Fruit fly (Drosophila melanogaster) whole organism, embryonic: ENCODE results near the gene CG1024.

Experiments used
- Ada2b ChIP-seq: fragments of 200-800 bp; sonication (Bioruptor generic); IDR thresholded peaks from 2 replicates; pipeline ENCODE4 v1.3.6; 2022; ENCODE audit warnings: missing biosample characterization, missing genetic modification characterization
- B-H1 ChIP-seq: fragments of 200-800 bp; sonication (Bioruptor generic); IDR thresholded peaks from 3 replicates; pipeline ENCODE4 v1.3.6; 2022; ENCODE audit warnings: missing biosample characterization, missing genetic modification characterization
- CG10274 ChIP-seq: fragments of 200-800 bp; sonication (Bioruptor generic); optimal IDR thresholded peaks from 3 replicates; lab custom pipeline; 2017; ENCODE audit warnings: missing biosample characterization, mild to moderate bottlenecking, missing genetic modification characterization
- CG10979 ChIP-seq: fragments of 200-800 bp; sonication (Bioruptor generic); optimal IDR thresholded peaks from 2 replicates; lab custom pipeline; 2018; ENCODE audit warnings: missing biosample characterization, mild to moderate bottlenecking, missing genetic modification characterization, moderate library complexity
- CG11504 ChIP-seq: fragments of 200-800 bp; sonication (Bioruptor generic); optimal IDR thresholded peaks from 3 replicates; lab custom pipeline; 2019; ENCODE audit warnings: missing biosample characterization, mild to moderate bottlenecking, missing genetic modification characterization, moderate library complexity
- CG11723 ChIP-seq: fragments of 200-800 bp; sonication (Bioruptor generic); optimal IDR thresholded peaks from 2 replicates; lab custom pipeline; 2017; ENCODE audit warnings: missing biosample characterization, mild to moderate bottlenecking, missing genetic modification characterization
- CG12155 ChIP-seq: fragments of 200-800 bp; sonication (Bioruptor generic); optimal IDR thresholded peaks from 3 replicates; lab custom pipeline; 2016; ENCODE audit warnings: missing biosample characterization, missing genetic modification characterization
- CG12236 ChIP-seq: fragments of 200-800 bp; sonication (Bioruptor generic); optimal IDR thresholded peaks from 2 replicates; lab custom pipeline; 2016; ENCODE audit warnings: missing biosample characterization, missing genetic modification characterization
- CG13424 ChIP-seq: fragments of 200-800 bp; sonication (Bioruptor generic); optimal IDR thresholded peaks from 2 replicates; lab custom pipeline; 2019; ENCODE audit warnings: missing biosample characterization, mild to moderate bottlenecking, missing genetic modification characterization, moderate library complexity
- CG15514 ChIP-seq: fragments of 200-800 bp; sonication (Bioruptor generic); optimal IDR thresholded peaks from 3 replicates; lab custom pipeline; 2017; ENCODE audit warnings: missing biosample characterization, missing genetic modification characterization, mild to moderate bottlenecking, moderate library complexity, missing genetic modification reagents
- CG17568 ChIP-seq: fragments of 200-800 bp; sonication (Bioruptor generic); optimal IDR thresholded peaks from 2 replicates; lab custom pipeline; 2018; ENCODE audit warnings: missing biosample characterization, mild to moderate bottlenecking, missing genetic modification characterization, moderate library complexity
- CG17912 ChIP-seq: fragments of 200-800 bp; sonication (Bioruptor generic); optimal IDR thresholded peaks from 2 replicates; lab custom pipeline; 2018; ENCODE audit warnings: missing biosample characterization, mild to moderate bottlenecking, missing genetic modification characterization
- CG2202 ChIP-seq: fragments of 200-800 bp; sonication (Bioruptor generic); optimal IDR thresholded peaks from 2 replicates; lab custom pipeline; 2018; ENCODE audit warnings: missing biosample characterization, mild to moderate bottlenecking, missing genetic modification characterization
- CG31224 ChIP-seq: fragments of 200-800 bp; sonication (Bioruptor generic); IDR thresholded peaks from 2 replicates; pipeline ENCODE4 v1.3.6; 2022; ENCODE audit warnings: missing biosample characterization, missing genetic modification characterization
- CG32767 ChIP-seq: fragments of 200-800 bp; sonication (Bioruptor generic); IDR thresholded peaks from 2 replicates; pipeline ENCODE4 v1.3.6; 2022; ENCODE audit warnings: missing biosample characterization, missing genetic modification characterization
- CG4730 ChIP-seq: fragments of 200-800 bp; sonication (Bioruptor generic); IDR thresholded peaks from 2 replicates; pipeline ENCODE4 v1.3.6; 2022; ENCODE audit warnings: missing biosample characterization, missing genetic modification characterization
- CG6765 ChIP-seq: fragments of 200-800 bp; sonication (Bioruptor generic); optimal IDR thresholded peaks from 3 replicates; lab custom pipeline; 2017; ENCODE audit warnings: missing biosample characterization, mild to moderate bottlenecking, missing genetic modification characterization
- CG8944 ChIP-seq: fragments of 200-800 bp; sonication (Bioruptor generic); optimal IDR thresholded peaks from 3 replicates; lab custom pipeline; 2016; ENCODE audit warnings: missing biosample characterization, missing genetic modification characterization
- CG9932 ChIP-seq: fragments of 200-800 bp; sonication (Bioruptor generic); IDR thresholded peaks from 2 replicates; pipeline ENCODE4 v1.3.6; 2022; ENCODE audit warnings: missing biosample characterization, missing genetic modification characterization
- Dip2 ChIP-seq: fragments of 200-800 bp; sonication (Bioruptor generic); IDR thresholded peaks from 2 replicates; pipeline ENCODE4 v1.3.6; 2022; ENCODE audit warnings: missing biosample characterization, missing genetic modification characterization
- ERR ChIP-seq: fragments of 200-800 bp; sonication (Bioruptor generic); optimal IDR thresholded peaks from 2 replicates; lab custom pipeline; 2016; ENCODE audit warnings: missing biosample characterization, missing genetic modification characterization
- Gug ChIP-seq: fragments of 200-800 bp; sonication (Bioruptor generic); IDR thresholded peaks from 4 replicates; pipeline ENCODE4 v1.3.6; 2022; ENCODE audit warnings: missing biosample characterization, missing genetic modification characterization
- HLH3B ChIP-seq: fragments of 200-800 bp; sonication (Bioruptor generic); IDR thresholded peaks from 2 replicates; pipeline ENCODE4 v1.3.6; 2022; ENCODE audit warnings: missing biosample characterization, missing genetic modification characterization
- Nf-YA ChIP-seq: fragments of 200-800 bp; sonication (Bioruptor generic); IDR thresholded peaks from 2 replicates; pipeline ENCODE4 v1.3.6; 2022; ENCODE audit warnings: missing biosample characterization, missing genetic modification characterization
- Nf-YB ChIP-seq: fragments of 200-800 bp; sonication (Bioruptor generic); optimal IDR thresholded peaks from 3 replicates; lab custom pipeline; 2019; ENCODE audit warnings: missing biosample characterization, mild to moderate bottlenecking, missing genetic modification characterization, moderate library complexity
- Rfx ChIP-seq: fragments of 200-800 bp; sonication (Bioruptor generic); IDR thresholded peaks from 2 replicates; pipeline ENCODE4 v1.3.6; 2022; ENCODE audit warnings: missing biosample characterization, missing genetic modification characterization
- Stat92E ChIP-seq, 3 experiments: fragments of >200 bp in 2 of 3; fragments of 200-800 bp in 1 of 3; sonication (Bioruptor generic) in 1 of 3; optimal IDR thresholded peaks; 2 replicates each; lab custom pipeline; 2017 to 2019; ENCODE audit warnings: missing biosample characterization in 3 of 3, missing genetic modification characterization in 3 of 3, mild to moderate bottlenecking in 1 of 3, moderate library complexity in 1 of 3
- YL-1 ChIP-seq: fragments of 200-800 bp; sonication (Bioruptor generic); optimal IDR thresholded peaks from 3 replicates; lab custom pipeline; 2017; ENCODE audit warnings: missing biosample characterization, mild to moderate bottlenecking, missing genetic modification characterization
- bcd ChIP-seq: fragments of 200-800 bp; sonication (Bioruptor generic); optimal IDR thresholded peaks from 2 replicates; lab custom pipeline; 2017; ENCODE audit warnings: missing biosample characterization, mild to moderate bottlenecking, missing genetic modification characterization
- chm ChIP-seq: fragments of 200-800 bp; sonication (Bioruptor generic); IDR thresholded peaks from 2 replicates; pipeline ENCODE4 v1.3.6; 2022; ENCODE audit warnings: missing biosample characterization, missing genetic modification characterization
- fd102C ChIP-seq: fragments of 200-800 bp; sonication (Bioruptor generic); optimal IDR thresholded peaks from 2 replicates; lab custom pipeline; 2018; ENCODE audit warnings: missing biosample characterization, mild to moderate bottlenecking, missing genetic modification characterization, moderate library complexity
- fd96Cb ChIP-seq: fragments of 200-800 bp; sonication (Bioruptor generic); optimal IDR thresholded peaks from 2 replicates; lab custom pipeline; 2018; ENCODE audit warnings: missing biosample characterization, mild to moderate bottlenecking, missing genetic modification characterization, moderate library complexity
- grau ChIP-seq: fragments of 200-800 bp; optimal IDR thresholded peaks from 3 replicates; lab custom pipeline; 2019; ENCODE audit warnings: missing biosample characterization, mild to moderate bottlenecking, missing genetic modification characterization, moderate library complexity
- ham ChIP-seq: fragments of 200-800 bp; sonication (Bioruptor generic); IDR thresholded peaks from 2 replicates; pipeline ENCODE4 v1.3.6; 2022; ENCODE audit warnings: missing biosample characterization, missing genetic modification characterization
- her ChIP-seq: fragments of 200-800 bp; sonication (Bioruptor generic); optimal IDR thresholded peaks from 2 replicates; lab custom pipeline; 2016; ENCODE audit warnings: missing biosample characterization, missing genetic modification characterization
- hkb ChIP-seq, 2 experiments: fragments of 200-800 bp in 1 of 2; fragments of >200 bp in 1 of 2; sonication (Bioruptor generic) in 1 of 2; IDR thresholded peaks in 1 of 2; optimal IDR thresholded peaks in 1 of 2; 2 replicates each; pipeline versions ENCODE4 v1.3.6 to Lab custom; 2017 to 2022; ENCODE audit warnings: missing biosample characterization in 1 of 2, missing genetic modification characterization in 1 of 2
- mld ChIP-seq: fragments of 200-800 bp; sonication (Bioruptor generic); IDR thresholded peaks from 3 replicates; pipeline ENCODE4 v1.3.6; 2022; ENCODE audit warnings: missing biosample characterization, missing genetic modification characterization; ENCODE audit not compliant: partially characterized antibody
- p53 ChIP-seq: fragments of 200-800 bp; sonication (Bioruptor generic); optimal IDR thresholded peaks from 2 replicates; lab custom pipeline; 2016; ENCODE audit warnings: missing biosample characterization, missing genetic modification characterization
- peb ChIP-seq: fragments of 200-800 bp; sonication (Bioruptor generic); IDR thresholded peaks from 2 replicates; pipeline ENCODE4 v1.3.6; 2022; ENCODE audit warnings: missing biosample characterization, missing genetic modification characterization
- scrt ChIP-seq: fragments of 200-800 bp; sonication (Bioruptor generic); optimal IDR thresholded peaks from 2 replicates; lab custom pipeline; 2018; ENCODE audit warnings: missing biosample characterization, mild to moderate bottlenecking, missing genetic modification characterization, moderate library complexity
- sens ChIP-seq: fragments of 200-800 bp; sonication (Bioruptor generic); peaks from one replicate; lab custom pipeline; 2016; ENCODE audit warnings: missing biosample characterization, missing genetic modification characterization
- sim ChIP-seq: fragments of 200-800 bp; sonication (Bioruptor generic); IDR thresholded peaks from 2 replicates; pipeline ENCODE4 v1.3.6; 2022; ENCODE audit warnings: missing biosample characterization, missing genetic modification characterization
- slp2 ChIP-seq: fragments of 200-800 bp; sonication (Bioruptor generic); optimal IDR thresholded peaks from 2 replicates; lab custom pipeline; 2016; ENCODE audit warnings: missing biosample characterization, missing genetic modification characterization
- tio ChIP-seq: fragments of 200-800 bp; sonication (Bioruptor generic); optimal IDR thresholded peaks from 2 replicates; lab custom pipeline; 2017; ENCODE audit warnings: missing biosample characterization, missing genetic modification characterization, inconsistent platforms
- tll ChIP-seq, 2 experiments: fragments of 200-800 bp in 1 of 2; fragments of >200 bp in 1 of 2; sonication (Bioruptor generic) in 1 of 2; optimal IDR thresholded peaks; 2 replicates each; lab custom pipeline; 2017 to 2019; ENCODE audit warnings: missing biosample characterization in 2 of 2, missing genetic modification characterization in 2 of 2, mild to moderate bottlenecking in 1 of 2, moderate library complexity in 1 of 2
- trh ChIP-seq: fragments of 200-800 bp; sonication (Bioruptor generic); optimal IDR thresholded peaks from 2 replicates; lab custom pipeline; 2016; ENCODE audit warnings: missing biosample characterization, missing genetic modification characterization
- usp ChIP-seq: fragments of >200 bp; optimal IDR thresholded peaks from 2 replicates; lab custom pipeline; 2017; ENCODE audit warnings: missing biosample characterization, missing genetic modification characterization
- vnd ChIP-seq: fragments of 200-800 bp; sonication (Bioruptor generic); IDR thresholded peaks from 3 replicates; pipeline ENCODE4 v1.3.6; 2022; ENCODE audit warnings: missing biosample characterization, missing genetic modification characterization; ENCODE audit not compliant: partially characterized antibody
- zfh1 ChIP-seq: fragments of 200-800 bp; sonication (Bioruptor generic); IDR thresholded peaks from 3 replicates; pipeline ENCODE4 v1.3.6; 2022; ENCODE audit warnings: missing biosample characterization, missing genetic modification characterization

The CG1024 gene

DNA sequence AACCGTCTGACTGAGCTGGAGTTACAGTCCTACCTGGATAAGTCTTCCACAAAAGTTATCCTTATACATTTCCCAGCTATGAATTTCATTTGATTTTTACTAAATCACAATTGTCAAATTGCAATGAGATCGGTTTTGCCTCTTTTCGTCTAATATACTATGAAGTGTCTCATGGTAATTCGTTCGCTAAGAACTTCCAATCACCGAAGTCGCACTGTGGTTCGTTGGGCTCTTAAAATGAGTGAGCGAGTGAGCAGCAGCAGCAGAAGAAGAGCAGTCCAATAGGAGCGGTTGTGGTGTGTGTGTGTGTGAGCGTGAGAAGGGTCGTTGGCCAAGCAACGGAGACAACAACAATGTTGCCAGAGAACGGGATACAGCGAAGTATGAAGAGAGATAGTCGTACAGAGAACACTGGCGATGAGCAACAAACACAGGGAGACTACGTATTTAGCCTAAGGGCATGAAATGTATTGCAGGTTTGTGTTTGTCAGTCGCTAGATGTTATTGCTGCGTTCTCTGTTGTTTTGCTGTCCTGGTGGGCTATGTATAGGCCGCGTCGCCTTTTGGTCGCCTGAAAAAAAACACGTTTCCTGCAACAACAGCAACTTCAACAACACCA lies 44.0 kb upstream of the CG1024 start (continued):
- peak in 1 of 3 experiments; percentile 87 for TF ChIP-seq Stat92E (GFP tag; optimal IDR thresholded peaks at IDR 0.05; lab: Kevin White, UChicago)
- peak; percentile 93 for TF ChIP-seq chm
- peak; percentile 76 for TF ChIP-seq CG6765 (GFP tag; lab: Kevin White, UChicago)
- TF ChIP-seq CG10274 (GFP tag; lab: Kevin White, UChicago) = peak; percentile 66
- TF ChIP-seq Nf-YB (GFP tag; lab: Kevin White, UChicago) = peak; percentile 90
- peak; percentile 74; the same call in 1 of the 2 replicates for TF ChIP-seq sim
- peak; percentile 91 for TF ChIP-seq CG10979
- TF ChIP-seq bcd (GFP tag; lab: Kevin White, UChicago) = peak; percentile 91
- peak; percentile 92 for TF ChIP-seq CG13424
- TF ChIP-seq tio (GFP tag; lab: Kevin White, UChicago) = peak; percentile 79
- TF ChIP-seq Dip2 (GFP tag; lab: Robert Waterston, UW) = no peak; the same call in 1 of the 2 replicates
- TF ChIP-seq usp = no peak
- peak; percentile 91 for TF ChIP-seq HLH3B (GFP tag; lab: Robert Waterston, UW)
- TF ChIP-seq B-H1 = peak; percentile 79
- no peak; the same call in 2 of the 3 replicates for TF ChIP-seq mld (GFP tag; lab: Robert Waterston, UW)
- peak; percentile 78 for TF ChIP-seq Nf-YA (GFP tag; lab: Robert Waterston, UW)
- peak; percentile 87 for TF ChIP-seq CG17568 (GFP tag; lab: Kevin White, UChicago)
- TF ChIP-seq fd96Cb = peak; percentile 88
- TF ChIP-seq peb (GFP tag; lab: Robert Waterston, UW) = peak; percentile 88
- peak; percentile 83 for TF ChIP-seq CG32767
- no peak for TF ChIP-seq CG17912
- peak; percentile 89 for TF ChIP-seq CG11504 (tag; lab: Kevin White, UChicago)
- peak; percentile 89 for TF ChIP-seq CG9932 (GFP tag; lab: Robert Waterston, UW)
- peak; percentile 78 for TF ChIP-seq CG2202 (tag; lab: Kevin White, UChicago)
- TF ChIP-seq Ada2b = peak; percentile 89
- TF ChIP-seq hkb (optimal IDR thresholded peaks at IDR 0.05; lab: Kevin White, UChicago) = no peak
- peak; percentile 94 for TF ChIP-seq hkb (GFP tag; IDR thresholded peaks at IDR 0.05; lab: Robert Waterston, UW)
- TF ChIP-seq slp2 (GFP tag; lab: Kevin White, UChicago) = peak; percentile 87
- TF ChIP-seq CG4730 = peak; percentile 85
- TF ChIP-seq Rfx = peak; percentile 93
- TF ChIP-seq fd102C (GFP tag; lab: Kevin White, UChicago) = peak; percentile 69
- peak; percentile 91 for TF ChIP-seq ERR
- no peak for TF ChIP-seq vnd (GFP tag; lab: Robert Waterston, UW)
- TF ChIP-seq tll (GFP tag; optimal IDR thresholded peaks at IDR 0.05; lab: Kevin White, UChicago) = peak; percentile 10 to 36
- TF ChIP-seq trh (GFP tag; lab: Kevin White, UChicago) = peak; percentile 70
- TF ChIP-seq CG15514 = peak; percentile 84
- TF ChIP-seq Gug (GFP tag; lab: Robert Waterston, UW) = peak; percentile 89
- TF ChIP-seq scrt = peak; percentile 86
- TF ChIP-seq YL-1 (GFP tag; lab: Kevin White, UChicago) = peak; percentile 50
- TF ChIP-seq her (GFP tag; lab: Kevin White, UChicago) = peak; percentile 92
- TF ChIP-seq CG12236 (GFP tag; lab: Kevin White, UChicago) = peak; percentile 87
- peak; percentile 92 for TF ChIP-seq CG12155
- TF ChIP-seq sens (GFP tag; lab: Kevin White, UChicago) = peak; percentile 99
- TF ChIP-seq CG8944 (GFP tag; lab: Kevin White, UChicago) = peak; percentile 90
- peak; percentile 79 for TF ChIP-seq p53 (GFP tag; lab: Kevin White, UChicago)
- TF ChIP-seq ham (GFP tag; lab: Robert Waterston, UW) = peak; percentile 48; the same call in 1 of the 2 replicates
- TF ChIP-seq CG31224 = peak; percentile 72
- TF ChIP-seq zfh1 (GFP tag; lab: Robert Waterston, UW) = peak; percentile 93
- TF ChIP-seq grau (tag; lab: Kevin White, UChicago) = peak; percentile 100
- peak; percentile 81 for TF ChIP-seq CG11723 (GFP tag; lab: Kevin White, UChicago)
